Fruit fly (Drosophila melanogaster): Measurements from ENCODE around the gene CG13950.

The CG13950 gene

DNA sequence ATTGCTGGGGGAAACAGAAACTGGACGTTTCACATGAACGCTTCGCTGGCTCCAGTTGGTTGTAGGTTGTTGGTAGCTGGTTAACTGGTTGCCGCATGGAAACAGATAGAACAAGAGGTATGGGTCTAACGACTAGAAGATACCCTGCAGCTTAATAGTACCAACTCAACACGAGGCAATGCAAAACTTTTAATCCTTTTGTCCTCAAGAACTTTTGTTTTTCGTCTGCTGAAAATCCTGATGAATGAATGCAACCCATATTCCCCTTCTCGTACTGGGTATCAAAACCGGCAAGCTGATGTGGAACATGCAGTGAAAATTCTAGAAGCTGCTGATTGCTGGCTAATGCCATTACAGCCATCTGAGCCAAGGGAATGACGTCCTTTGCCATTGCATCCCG, 22.0 kb upstream of the CG13950 start (continued):
- TF ChIP-seq CG6683 (GFP tag; optimal IDR thresholded peaks at IDR 0.05) (no peak), Pdp1 (GFP tag; optimal IDR thresholded peaks at IDR 0.05) (peak in 1 of 2 experiments; percentile 26), Usf (GFP tag; optimal IDR thresholded peaks at IDR 0.05) (no peak), aop (GFP tag; IDR thresholded peaks at IDR 0.05) (no peak), CG17359 (tag; optimal IDR thresholded peaks at IDR 0.05) (peak; percentile 0), CG13894 (tag; optimal IDR thresholded peaks at IDR 0.05) (no peak), CG14050 (GFP tag; IDR thresholded peaks at IDR 0.05) (no peak), CG3407 (GFP tag; optimal IDR thresholded peaks at IDR 0.05) (peak; percentile 14), CG2202 (tag; optimal IDR thresholded peaks at IDR 0.05) (peak; percentile 18), fd96Cb (tag; optimal IDR thresholded peaks at IDR 0.05) (peak; percentile 34), h (optimal IDR thresholded peaks at IDR 0.05) (no peak), CHES-1-like (GFP tag; optimal IDR thresholded peaks at IDR 0.05) (peak; percentile 3), Vsx1 (GFP tag; optimal IDR thresholded peaks at IDR 0.05) (no peak), CG17328 (GFP tag; IDR thresholded peaks at IDR 0.05) (peak; percentile 66), CG1602 (GFP tag; optimal IDR thresholded peaks at IDR 0.05) (peak; percentile 56), CG1529 (GFP tag; optimal IDR thresholded peaks at IDR 0.05) (no peak), CG7839 (tag; optimal IDR thresholded peaks at IDR 0.05) (peak; percentile 45), ci (GFP tag; IDR thresholded peaks at IDR 0.05) (peak; percentile 87), seq (GFP tag; IDR thresholded peaks at IDR 0.05) (peak; percentile 39; the same call in 1 of the 2 replicates), Six4 (GFP tag; optimal IDR thresholded peaks at IDR 0.05) (no peak), crc (GFP tag; optimal IDR thresholded peaks at IDR 0.05) (no peak), sc (optimal IDR thresholded peaks at IDR 0.05) (no peak), sc (GFP tag; optimal IDR thresholded peaks at IDR 0.05) (peak; percentile 58), Sox102F (GFP tag; optimal IDR thresholded peaks at IDR 0.05) (peak; percentile 67), CG14014 (GFP tag; IDR thresholded peaks at IDR 0.05) (peak; percentile 30; the same call in 1 of the 2 replicates), Dip3 (GFP tag; optimal IDR thresholded peaks at IDR 0.05) (peak; percentile 28), D (optimal IDR thresholded peaks at IDR 0.05) (no peak), D (GFP tag; optimal IDR thresholded peaks at IDR 0.05) (no peak), CG16813 (GFP tag; IDR thresholded peaks at IDR 0.05; ENCODE audit: partially characterized antibody) (no peak), peb (GFP tag; IDR thresholded peaks at IDR 0.05) (0 out of 2 replicates have a peak, but pooled peaks have one; percentile 21), CG9817 (tag; optimal IDR thresholded peaks at IDR 0.05) (peak; percentile 40), CG7745 (tag; optimal IDR thresholded peaks at IDR 0.05) (no peak), CG12391 (tag; optimal IDR thresholded peaks at IDR 0.05) (peak; percentile 53), fu2 (GFP tag; optimal IDR thresholded peaks at IDR 0.05) (peak; percentile 12), CG11696 (GFP tag; IDR thresholded peaks at IDR 0.05) (no peak), so (GFP tag; IDR thresholded peaks at IDR 0.05) (no peak), CG6813 (GFP tag; optimal IDR thresholded peaks at IDR 0.05) (no peak), CG12769 (tag; optimal IDR thresholded peaks at IDR 0.05) (peak; percentile 64), br (optimal IDR thresholded peaks at IDR 0.05) (no peak), tap (tag; optimal IDR thresholded peaks at IDR 0.05) (no peak), fd64A (GFP tag; optimal IDR thresholded peaks at IDR 0.05) (no peak), CG8944 (GFP tag; optimal IDR thresholded peaks at IDR 0.05) (peak; percentile 52), ttk (GFP tag; IDR thresholded peaks at IDR 0.05) (no peak), CG8089 (GFP tag; optimal IDR thresholded peaks at IDR 0.05) (peak; percentile 11), bsh (GFP tag; optimal IDR thresholded peaks at IDR 0.05) (peak; percentile 15 to 75), C15 (GFP tag; IDR thresholded peaks at IDR 0.05) (0 out of 3 replicates have a peak, but pooled peaks have one; percentile 8), nerfin-2 (GFP tag; IDR thresholded peaks at IDR 0.05; ENCODE audit: partially characterized antibody) (no peak), Bdp1 (GFP tag; optimal IDR thresholded peaks at IDR 0.05) (peak; percentile 26), CG4404 (GFP tag; IDR thresholded peaks at IDR 0.05) (no peak), Sox100B (GFP tag; optimal IDR thresholded peaks at IDR 0.05) (no peak), lov (optimal IDR thresholded peaks at IDR 0.05) (no peak), lov (GFP tag; IDR thresholded peaks at IDR 0.05) (no peak), rib (GFP tag; IDR thresholded peaks at IDR 0.05) (no peak)

All from whole organism, embryonic.